Worm (Caenorhabditis elegans) whole organism, L4 larva: Measurements from ENCODE around the gene cyp-33C7.

Source experiments
- D1046.2 ChIP-seq: fragments of 200-800 bp; sonication (Bioruptor generic); IDR thresholded peaks from 2 replicates; pipeline ENCODE4 v1.3.6; 2022; ENCODE audit warnings: missing genetic modification characterization, missing compliant biosample characterization
- F26F4.8 ChIP-seq: fragments of 200-800 bp; sonication (Bioruptor generic); conservative IDR thresholded peaks from 2 replicates; pipeline ENCODE4 v1.3.6; 2022; ENCODE audit warnings: missing genetic modification characterization, missing compliant biosample characterization
- F37D6.2 ChIP-seq: sonication (generic microtip); optimal IDR thresholded peaks from 2 replicates; lab custom pipeline; 2016; ENCODE audit warnings: mild to moderate bottlenecking, missing genetic modification characterization, missing compliant biosample characterization
- T26A8.4 ChIP-seq: fragments of 200-800 bp; sonication (Bioruptor generic); IDR thresholded peaks from 2 replicates; pipeline ENCODE4 v1.3.6; 2022; ENCODE audit warnings: missing genetic modification characterization, missing compliant biosample characterization
- aha-1 ChIP-seq: fragments of 150-350 bp; peaks from one replicate; lab custom pipeline; 2014; ENCODE audit warnings: missing biosample characterization, missing genetic modification characterization
- daf-16 ChIP-seq, 3 experiments: sonication (generic microtip); optimal IDR thresholded peaks; 2 replicates each; lab custom pipeline; 2016 to 2017; ENCODE audit warnings: missing genetic modification characterization in 3 of 3, missing genetic modification reagents in 3 of 3, mild to moderate bottlenecking in 2 of 3, missing compliant biosample characterization in 2 of 3, missing biosample characterization in 1 of 3, moderate library complexity in 1 of 3
- dmd-6 ChIP-seq: fragments of 200-800 bp; sonication (Bioruptor generic); IDR thresholded peaks from 2 replicates; pipeline ENCODE4 v1.3.6; 2022; ENCODE audit warnings: missing genetic modification reagents, missing genetic modification characterization, missing compliant biosample characterization
- dpl-1 ChIP-seq: fragments of 150-350 bp; optimal IDR thresholded peaks from 2 replicates; lab custom pipeline; 2014; ENCODE audit warnings: missing biosample characterization, missing genetic modification reagents, missing genetic modification characterization
- dve-1 ChIP-seq: sonication (generic microtip); optimal IDR thresholded peaks from 2 replicates; lab custom pipeline; 2017; ENCODE audit warnings: antibody characterized with exemption, mild to moderate bottlenecking, missing genetic modification characterization, missing compliant biosample characterization; ENCODE audit not compliant: insufficient read depth
- egl-27 ChIP-seq: sonication (generic microtip); optimal IDR thresholded peaks from 3 replicates; lab custom pipeline; 2017; ENCODE audit warnings: missing biosample characterization, missing genetic modification reagents, missing genetic modification characterization
- fos-1 ChIP-seq: fragments of 150-350 bp; optimal IDR thresholded peaks from 2 replicates; lab custom pipeline; 2014; ENCODE audit warnings: missing biosample characterization, missing genetic modification characterization
- hlh-11 ChIP-seq: fragments of 200-800 bp; sonication (Bioruptor generic); optimal IDR thresholded peaks from 2 replicates; lab custom pipeline; 2018; ENCODE audit warnings: mild to moderate bottlenecking, missing genetic modification characterization, missing compliant biosample characterization
- hlh-30 ChIP-seq: sonication (generic microtip); optimal IDR thresholded peaks from 2 replicates; lab custom pipeline; 2017; ENCODE audit warnings: antibody characterized with exemption, mild to moderate bottlenecking, missing genetic modification characterization, missing compliant biosample characterization; ENCODE audit not compliant: insufficient read depth
- lin-13 ChIP-seq: fragments of 150-350 bp; optimal IDR thresholded peaks from 2 replicates; lab custom pipeline; 2014; ENCODE audit warnings: missing biosample characterization, missing genetic modification reagents, missing genetic modification characterization
- lin-15B ChIP-seq: fragments of 150-350 bp; sonication (generic microtip); optimal IDR thresholded peaks from 3 replicates; lab custom pipeline; 2014; ENCODE audit warnings: missing biosample characterization, missing genetic modification characterization
- lin-29 ChIP-seq: fragments of 200-800 bp; sonication (Bioruptor generic); IDR thresholded peaks from 2 replicates; pipeline ENCODE4 v1.3.6; 2022; ENCODE audit warnings: missing genetic modification reagents, missing genetic modification characterization, missing compliant biosample characterization
- lir-3 ChIP-seq: sonication (generic microtip); optimal IDR thresholded peaks from 2 replicates; lab custom pipeline; 2016; ENCODE audit warnings: mild to moderate bottlenecking, missing genetic modification characterization, missing compliant biosample characterization
- lsy-2 ChIP-seq, 2 experiments: fragments of 150-350 bp in 1 of 2; sonication (generic microtip) in 1 of 2; optimal IDR thresholded peaks; 2 replicates each; lab custom pipeline; 2014 to 2017; ENCODE audit warnings: missing biosample characterization in 2 of 2, missing genetic modification characterization in 2 of 2
- mep-1 ChIP-seq: fragments of 150-350 bp; sonication (generic microtip); optimal IDR thresholded peaks from 3 replicates; lab custom pipeline; 2014; ENCODE audit warnings: missing biosample characterization, missing genetic modification characterization
- mes-2 ChIP-seq: sonication (generic microtip); optimal IDR thresholded peaks from 2 replicates; lab custom pipeline; 2016; ENCODE audit warnings: missing genotype, mild to moderate bottlenecking, missing genetic modification characterization, missing compliant biosample characterization; ENCODE audit not compliant: poor library complexity, severe bottlenecking
- mxl-3 ChIP-seq: fragments of 200-800 bp; sonication (Bioruptor generic); optimal IDR thresholded peaks from 2 replicates; lab custom pipeline; 2018; ENCODE audit warnings: mild to moderate bottlenecking, missing genetic modification characterization, missing compliant biosample characterization
- nhr-102 ChIP-seq: sonication (generic microtip); optimal IDR thresholded peaks from 2 replicates; lab custom pipeline; 2016; ENCODE audit warnings: mild to moderate bottlenecking, missing genetic modification characterization, moderate library complexity, missing compliant biosample characterization
- nhr-25 ChIP-seq: sonication (generic microtip); optimal IDR thresholded peaks from 2 replicates; lab custom pipeline; 2017; ENCODE audit warnings: missing genetic modification characterization, mild to moderate bottlenecking, missing compliant biosample characterization, antibody characterized with exemption, moderate library complexity, borderline replicate concordance; ENCODE audit not compliant: insufficient read depth
- nhr-28 ChIP-seq: fragments of 150-350 bp; optimal IDR thresholded peaks from 2 replicates; lab custom pipeline; 2014; ENCODE audit warnings: missing biosample characterization, missing genetic modification characterization
- nhr-76 ChIP-seq: fragments of 150-350 bp; optimal IDR thresholded peaks from 2 replicates; lab custom pipeline; 2014; ENCODE audit warnings: missing biosample characterization, missing genetic modification characterization
- nhr-77 ChIP-seq: fragments of 150-350 bp; optimal IDR thresholded peaks from 2 replicates; lab custom pipeline; 2014; ENCODE audit warnings: missing biosample characterization, missing genetic modification characterization
- pqm-1 ChIP-seq: sonication (generic microtip); optimal IDR thresholded peaks from 2 replicates; lab custom pipeline; 2017; ENCODE audit warnings: missing biosample characterization, missing genetic modification characterization
- skn-1 ChIP-seq: fragments of 150-350 bp; optimal IDR thresholded peaks from 2 replicates; lab custom pipeline; 2014; ENCODE audit warnings: missing biosample characterization, missing genetic modification characterization
- snpc-4 ChIP-seq: fragments of 150-350 bp; optimal IDR thresholded peaks from 2 replicates; lab custom pipeline; 2014; ENCODE audit warnings: missing biosample characterization, missing genetic modification characterization
- spr-1 ChIP-seq: sonication (generic microtip); optimal IDR thresholded peaks from 2 replicates; lab custom pipeline; 2016; ENCODE audit warnings: mild to moderate bottlenecking, missing genetic modification characterization, missing compliant biosample characterization
- spr-3 ChIP-seq: fragments of 200-800 bp; sonication (Bioruptor generic); optimal IDR thresholded peaks from 2 replicates; lab custom pipeline; 2018; ENCODE audit warnings: mild to moderate bottlenecking, missing genetic modification characterization, missing compliant biosample characterization
- unc-62 ChIP-seq, 3 experiments: fragments of 150-350 bp in 1 of 3; sonication (generic microtip); optimal IDR thresholded peaks in 2 of 3; peaks in 1 of 3; 1 replicate in 1 of 3; 2 replicates in 2 of 3; lab custom pipeline; 2014 to 2017; ENCODE audit warnings: missing biosample characterization in 3 of 3, missing genetic modification characterization in 3 of 3, missing genetic modification reagents in 3 of 3, missing genotype in 1 of 3
- vab-7 ChIP-seq: fragments of 200-800 bp; sonication (Bioruptor generic); IDR thresholded peaks from 2 replicates; pipeline ENCODE4 v1.3.6; 2022; ENCODE audit warnings: missing genetic modification reagents, missing genetic modification characterization, missing compliant biosample characterization
- zip-11 ChIP-seq: fragments of 200-800 bp; sonication (Bioruptor generic); IDR thresholded peaks from 2 replicates; pipeline ENCODE4 v1.3.6; 2022; ENCODE audit warnings: missing genetic modification characterization, missing compliant biosample characterization

cyp-33C7 gene

ce11 chrV:2230912-2231311 is 19.4 kb upstream of the cyp-33C7 start, which contains the start of gene nhr-134:
TSS of gene nhr-134 (plus strand) at chrV:2231223.
- TF ChIP-seq D1046.2 (GFP tag; lab: Robert Waterston, UW) (no peak), aha-1 (tag; lab: Kevin White, UChicago) (no peak), skn-1 (no peak), hlh-30 (peak; percentile 87), lsy-2 (tag; optimal IDR thresholded peaks at IDR 0.05; lab: Kevin White, UChicago) (peak in 1 of 2 experiments; percentile 3), daf-16 (GFP tag; optimal IDR thresholded peaks at IDR 0.05; lab: Kevin White, UChicago) (no peak), daf-16 (tag; optimal IDR thresholded peaks at IDR 0.05; lab: Kevin White, UChicago) (peak; percentile 44), fos-1 (tag; lab: Kevin White, UChicago) (no peak), nhr-28 (tag; lab: Kevin White, UChicago) (peak; percentile 30), hlh-11 (tag; lab: Kevin White, UChicago) (peak; percentile 15), T26A8.4 (GFP tag; lab: Robert Waterston, UW) (no peak), unc-62 (GFP tag; optimal IDR thresholded peaks at IDR 0.05 in 1 of 2; lab: Kevin White, UChicago) (peak in 1 of 2 experiments; percentile 55), unc-62 (tag; optimal IDR thresholded peaks at IDR 0.05; lab: Kevin White, UChicago) (no peak), dve-1 (tag; lab: Kevin White, UChicago) (peak; percentile 44), mes-2 (tag; lab: Kevin White, UChicago) (peak; percentile 6), lir-3 (tag; lab: Kevin White, UChicago) (no peak)

- TF ChIP-seq nhr-102 (tag; lab: Kevin White, UChicago) = no peak
- no peak for TF ChIP-seq nhr-25 (tag; lab: Kevin White, UChicago)
- no peak for TF ChIP-seq fos-1 (tag; lab: Kevin White, UChicago)
- no peak for TF ChIP-seq T26A8.4 (GFP tag; lab: Robert Waterston, UW)
- no peak for TF ChIP-seq mxl-3 (GFP tag; lab: Kevin White, UChicago)
- TF ChIP-seq nhr-76 (tag; lab: Kevin White, UChicago) = no peak
- TF ChIP-seq snpc-4 (tag; lab: Kevin White, UChicago) = no peak
- TF ChIP-seq spr-1 (tag; lab: Kevin White, UChicago) = no peak
- TF ChIP-seq lin-29 = no peak
- no peak for TF ChIP-seq lsy-2 (tag; optimal IDR thresholded peaks at IDR 0.05; lab: Kevin White, UChicago)
- no peak for TF ChIP-seq zip-11 (GFP tag; lab: Robert Waterston, UW)
- TF ChIP-seq nhr-77 (tag; lab: Kevin White, UChicago) = no peak
- no peak for TF ChIP-seq dpl-1
These were observed 17.2 kb upstream of the cyp-33C7 start, which contains the start of gene nhr-96 for ce11 chrV:2233177-2233576. TSS of gene nhr-96 (plus strand) at chrV:2233477.

ce11 chrV:2235848-2236247 is 14.5 kb upstream of the cyp-33C7 start, which contains the start of gene cyp-33C4:
TSS of gene cyp-33C4 (plus strand) at chrV:2236140.
- TF ChIP-seq nhr-28 (tag; lab: Kevin White, UChicago) (peak; percentile 91), hlh-30 (peak; percentile 32), dve-1 (tag; lab: Kevin White, UChicago) (peak; percentile 34), F37D6.2 (tag; lab: Kevin White, UChicago) (no peak), lsy-2 (tag; optimal IDR thresholded peaks at IDR 0.05; lab: Kevin White, UChicago) (no peak), dmd-6 (GFP tag; lab: Robert Waterston, UW) (peak; percentile 75), pqm-1 (tag; lab: Kevin White, UChicago) (peak; percentile 5), lin-15B (tag; lab: Kevin White, UChicago) (no peak), mep-1 (tag; lab: Kevin White, UChicago) (peak; percentile 19), hlh-11 (tag; lab: Kevin White, UChicago) (peak; percentile 52), daf-16 (GFP tag; optimal IDR thresholded peaks at IDR 0.05; lab: Kevin White, UChicago) (no peak), daf-16 (tag; optimal IDR thresholded peaks at IDR 0.05; lab: Kevin White, UChicago) (peak; percentile 10), spr-3 (GFP tag; lab: Kevin White, UChicago) (no peak), nhr-102 (tag; lab: Kevin White, UChicago) (peak; percentile 8), nhr-77 (tag; lab: Kevin White, UChicago) (peak; percentile 14), lin-13 (GFP tag; lab: Kevin White, UChicago) (no peak), unc-62 (GFP tag; optimal IDR thresholded peaks at IDR 0.05 in 1 of 2; lab: Kevin White, UChicago) (peak in 1 of 2 experiments; percentile 35), unc-62 (tag; optimal IDR thresholded peaks at IDR 0.05; lab: Kevin White, UChicago) (no peak)

- TF ChIP-seq vab-7 (GFP tag; lab: Robert Waterston, UW) = no peak
- no peak for TF ChIP-seq daf-16 (GFP tag; optimal IDR thresholded peaks at IDR 0.05; lab: Kevin White, UChicago)
- peak; percentile 37 for TF ChIP-seq daf-16 (tag; optimal IDR thresholded peaks at IDR 0.05; lab: Kevin White, UChicago)
- TF ChIP-seq F26F4.8 = no peak
- peak; percentile 28 for TF ChIP-seq nhr-28 (tag; lab: Kevin White, UChicago)
- TF ChIP-seq unc-62 (GFP tag; optimal IDR thresholded peaks at IDR 0.05 in 1 of 2; lab: Kevin White, UChicago) = peak in 1 of 2 experiments; percentile 28
- TF ChIP-seq unc-62 (tag; optimal IDR thresholded peaks at IDR 0.05; lab: Kevin White, UChicago) = no peak
- TF ChIP-seq egl-27 (tag; lab: Kevin White, UChicago) = no peak
- TF ChIP-seq dve-1 (tag; lab: Kevin White, UChicago) = peak; percentile 14
These were observed 12.3 kb upstream of the cyp-33C7 start for ce11 chrV:2238012-2238411.
